Worm (Caenorhabditis elegans) whole organism, L1 larva: ENCODE measurements around the gene mtch-1.
A peak's percentile ranks its signal among the peaks of the same experiment; 100 is the strongest.

Source experiments
- C34B4.2 ChIP-seq: sonication (generic microtip); optimal IDR thresholded peaks from 2 replicates; lab custom pipeline; 2017; ENCODE audit warnings: mild to moderate bottlenecking, missing genetic modification characterization, missing compliant biosample characterization
- F16B12.6 ChIP-seq: fragments of 150-350 bp; optimal IDR thresholded peaks from 2 replicates; lab custom pipeline; 2014; ENCODE audit warnings: missing biosample characterization, missing genetic modification characterization
- aha-1 ChIP-seq: fragments of 150-350 bp; optimal IDR thresholded peaks from 2 replicates; lab custom pipeline; 2014; ENCODE audit warnings: missing biosample characterization, missing genetic modification characterization
- aly-2 ChIP-seq: fragments of 150-350 bp; optimal IDR thresholded peaks from 2 replicates; lab custom pipeline; 2014; ENCODE audit warnings: missing biosample characterization, missing genetic modification characterization
- ama-1 ChIP-seq: fragments of 150-350 bp; optimal IDR thresholded peaks from 2 replicates; lab custom pipeline; 2014
- ceh-63 ChIP-seq: fragments of 200-800 bp; sonication (Bioruptor generic); optimal IDR thresholded peaks from 2 replicates; lab custom pipeline; 2018; ENCODE audit warnings: mild to moderate bottlenecking, missing genetic modification characterization, missing compliant biosample characterization
- ceh-8 ChIP-seq: fragments of 200-800 bp; sonication (Bioruptor generic); optimal IDR thresholded peaks from 2 replicates; lab custom pipeline; 2018; ENCODE audit warnings: mild to moderate bottlenecking, missing genetic modification characterization, moderate library complexity, missing compliant biosample characterization
- ceh-82 ChIP-seq, 3 experiments: fragments of 150-350 bp in 1 of 3; sonication (generic microtip) in 2 of 3; optimal IDR thresholded peaks; 2 replicates each; lab custom pipeline; 2014 to 2017; ENCODE audit warnings: missing biosample characterization in 3 of 3, missing genetic modification characterization in 3 of 3
- ceh-88 ChIP-seq: fragments of 200-800 bp; sonication (Bioruptor generic); IDR thresholded peaks from 2 replicates; pipeline ENCODE4 v1.3.6; 2022; ENCODE audit warnings: missing genetic modification characterization, missing compliant biosample characterization
- ceh-90 ChIP-seq: sonication (generic microtip); optimal IDR thresholded peaks from 2 replicates; lab custom pipeline; 2016; ENCODE audit warnings: missing genetic modification characterization, missing compliant biosample characterization
- dsc-1 ChIP-seq: sonication (generic microtip); optimal IDR thresholded peaks from 2 replicates; lab custom pipeline; 2016; ENCODE audit warnings: mild to moderate bottlenecking, missing genetic modification characterization, missing compliant biosample characterization
- efl-1 ChIP-seq, 4 experiments: fragments of 150-350 bp; optimal IDR thresholded peaks in 3 of 4; peaks in 1 of 4; 1 replicate in 1 of 4; 2 replicates in 3 of 4; lab custom pipeline; 2014; ENCODE audit warnings: missing biosample characterization in 2 of 4, missing genetic modification characterization in 2 of 4, missing genetic modification reagents in 2 of 4
- egl-13 ChIP-seq: sonication (generic microtip); optimal IDR thresholded peaks from 2 replicates; lab custom pipeline; 2016; ENCODE audit warnings: missing genotype, missing genetic modification reagents, missing genetic modification characterization, missing compliant biosample characterization
- elt-2 ChIP-seq: sonication (generic microtip); optimal IDR thresholded peaks from 2 replicates; lab custom pipeline; 2016; ENCODE audit warnings: missing genetic modification characterization, mild to moderate bottlenecking, inconsistent platforms, missing compliant biosample characterization, missing genetic modification reagents
- elt-3 ChIP-seq, 6 experiments: fragments of 150-350 bp in 1 of 6; sonication (generic microtip); optimal IDR thresholded peaks; 2 replicates each; lab custom pipeline; 2017 to 2018; ENCODE audit warnings: missing biosample characterization in 6 of 6, missing genetic modification characterization in 6 of 6, inconsistent platforms in 1 of 6
- ets-5 ChIP-seq: fragments of 200-800 bp; sonication (Bioruptor generic); IDR thresholded peaks from 2 replicates; pipeline ENCODE4 v1.3.6; 2022; ENCODE audit warnings: missing genetic modification characterization, missing compliant biosample characterization
- fkh-10 ChIP-seq: sonication (generic microtip); optimal IDR thresholded peaks from 2 replicates; lab custom pipeline; 2017; ENCODE audit warnings: missing biosample characterization, missing genetic modification reagents, missing genetic modification characterization
- fkh-4 ChIP-seq: sonication (generic microtip); optimal IDR thresholded peaks from 2 replicates; lab custom pipeline; 2016; ENCODE audit warnings: missing compliant biosample characterization, missing genetic modification characterization, borderline replicate concordance
- hlh-17 ChIP-seq: fragments of 200-800 bp; sonication (Bioruptor generic); optimal IDR thresholded peaks from 2 replicates; lab custom pipeline; 2018; ENCODE audit warnings: missing genetic modification characterization, mild to moderate bottlenecking, missing compliant biosample characterization, moderate library complexity, borderline replicate concordance
- hlh-4 ChIP-seq: sonication (generic microtip); optimal IDR thresholded peaks from 2 replicates; lab custom pipeline; 2016; ENCODE audit warnings: mild to moderate bottlenecking, missing genetic modification characterization, missing compliant biosample characterization
- jun-1 ChIP-seq: fragments of 150-350 bp; optimal IDR thresholded peaks from 2 replicates; lab custom pipeline; 2014; ENCODE audit warnings: missing biosample characterization, missing genetic modification reagents, missing genetic modification characterization
- lin-13 ChIP-seq: fragments of 150-350 bp; optimal IDR thresholded peaks from 2 replicates; lab custom pipeline; 2014; ENCODE audit warnings: missing biosample characterization, missing genetic modification reagents, missing genetic modification characterization
- lin-14 ChIP-seq: fragments of 200-800 bp; sonication (Bioruptor generic); optimal IDR thresholded peaks from 2 replicates; lab custom pipeline; 2018; ENCODE audit warnings: mild to moderate bottlenecking, missing genetic modification characterization, moderate library complexity, missing compliant biosample characterization
- lin-15B ChIP-seq: fragments of 150-350 bp; sonication (generic microtip); optimal IDR thresholded peaks from 3 replicates; lab custom pipeline; 2014; ENCODE audit warnings: missing biosample characterization, missing genetic modification characterization
- lir-3 ChIP-seq: sonication (generic microtip); optimal IDR thresholded peaks from 2 replicates; lab custom pipeline; 2016; ENCODE audit warnings: mild to moderate bottlenecking, missing genetic modification characterization, moderate library complexity, missing compliant biosample characterization; ENCODE audit not compliant: poor library complexity
- mdl-1 ChIP-seq, 2 experiments: fragments of 150-350 bp; optimal IDR thresholded peaks; 2 replicates each; lab custom pipeline; 2014 to 2017; ENCODE audit warnings: missing biosample characterization in 2 of 2, missing genetic modification characterization in 2 of 2, inconsistent platforms in 1 of 2
- mef-2 ChIP-seq: fragments of 150-350 bp; optimal IDR thresholded peaks from 2 replicates; lab custom pipeline; 2014; ENCODE audit warnings: missing biosample characterization, missing genetic modification characterization
- nhr-11 ChIP-seq: fragments of 150-350 bp; optimal IDR thresholded peaks from 2 replicates; lab custom pipeline; 2014; ENCODE audit warnings: missing biosample characterization, missing genetic modification characterization
- nhr-12 ChIP-seq: sonication (generic microtip); optimal IDR thresholded peaks from 2 replicates; lab custom pipeline; 2017; ENCODE audit warnings: missing biosample characterization, missing genetic modification characterization
- nhr-19 ChIP-seq: fragments of 200-800 bp; sonication (Bioruptor generic); conservative IDR thresholded peaks from 2 replicates; pipeline ENCODE4 v1.3.6; 2022; ENCODE audit warnings: missing genetic modification characterization, missing compliant biosample characterization
- nhr-237 ChIP-seq: fragments of 150-350 bp; optimal IDR thresholded peaks from 2 replicates; lab custom pipeline; 2014; ENCODE audit warnings: missing biosample characterization, missing genetic modification characterization
- nhr-28 ChIP-seq: fragments of 150-350 bp; optimal IDR thresholded peaks from 2 replicates; lab custom pipeline; 2014; ENCODE audit warnings: missing biosample characterization, missing genetic modification characterization
- nhr-47 ChIP-seq: sonication (generic microtip); optimal IDR thresholded peaks from 2 replicates; lab custom pipeline; 2016; ENCODE audit warnings: mild to moderate bottlenecking, missing genetic modification characterization, moderate library complexity, missing compliant biosample characterization
- nhr-76 ChIP-seq: sonication (generic microtip); optimal IDR thresholded peaks from 2 replicates; lab custom pipeline; 2017; ENCODE audit warnings: missing biosample characterization, missing genetic modification characterization
- nhr-77 ChIP-seq: fragments of 150-350 bp; optimal IDR thresholded peaks from 2 replicates; lab custom pipeline; 2014; ENCODE audit warnings: missing biosample characterization, missing genetic modification characterization
- nhr-84 ChIP-seq: sonication (generic microtip); optimal IDR thresholded peaks from 2 replicates; lab custom pipeline; 2017; ENCODE audit warnings: missing biosample characterization, missing genetic modification characterization
- nhr-85 ChIP-seq: sonication (generic microtip); peaks from one replicate; lab custom pipeline; 2016; ENCODE audit warnings: missing genetic modification characterization, inconsistent platforms, missing compliant biosample characterization
- pag-3 ChIP-seq: sonication (generic microtip); optimal IDR thresholded peaks from 2 replicates; lab custom pipeline; 2017; ENCODE audit warnings: missing genetic modification characterization, mild to moderate bottlenecking, missing compliant biosample characterization, antibody characterized with exemption, borderline replicate concordance; ENCODE audit not compliant: insufficient read depth
- pax-3 ChIP-seq: fragments of 200-800 bp; sonication (Bioruptor generic); optimal IDR thresholded peaks from 2 replicates; lab custom pipeline; 2018; ENCODE audit warnings: mild to moderate bottlenecking, missing genetic modification characterization, moderate library complexity, missing compliant biosample characterization
- pqm-1 ChIP-seq: sonication (generic microtip); optimal IDR thresholded peaks from 3 replicates; lab custom pipeline; 2017; ENCODE audit warnings: missing biosample characterization, missing genetic modification characterization
- skn-1 ChIP-seq: fragments of 150-350 bp; optimal IDR thresholded peaks from 2 replicates; lab custom pipeline; 2014; ENCODE audit warnings: missing biosample characterization, missing genetic modification characterization
- snpc-4 ChIP-seq: fragments of 150-350 bp; optimal IDR thresholded peaks from 2 replicates; lab custom pipeline; 2014; ENCODE audit warnings: missing biosample characterization, missing genetic modification characterization
- snu-23 ChIP-seq: sonication (generic microtip); optimal IDR thresholded peaks from 2 replicates; lab custom pipeline; 2016; ENCODE audit warnings: missing genetic modification characterization, missing compliant biosample characterization
- sptf-1 ChIP-seq: fragments of 150-350 bp; optimal IDR thresholded peaks from 2 replicates; lab custom pipeline; 2014; ENCODE audit warnings: missing biosample characterization, missing genetic modification characterization
- sup-37 ChIP-seq: fragments of 200-800 bp; sonication (Bioruptor generic); optimal IDR thresholded peaks from 2 replicates; lab custom pipeline; 2018; ENCODE audit warnings: mild to moderate bottlenecking, missing genetic modification characterization, missing compliant biosample characterization
- swsn-7 ChIP-seq: sonication (generic microtip); optimal IDR thresholded peaks from 2 replicates; lab custom pipeline; 2016; ENCODE audit warnings: missing genetic modification characterization, missing compliant biosample characterization
- tbx-2 ChIP-seq: sonication (generic microtip); optimal IDR thresholded peaks from 2 replicates; lab custom pipeline; 2016; ENCODE audit warnings: missing genetic modification characterization, missing compliant biosample characterization
- unc-30 ChIP-seq: sonication (generic microtip); optimal IDR thresholded peaks from 2 replicates; lab custom pipeline; 2017; ENCODE audit warnings: missing biosample characterization, missing genetic modification characterization
- unc-98 ChIP-seq: fragments of 200-800 bp; sonication (Bioruptor generic); IDR thresholded peaks from 2 replicates; pipeline ENCODE4 v1.3.6; 2022; ENCODE audit warnings: missing genetic modification characterization, missing compliant biosample characterization
- vab-15 ChIP-seq: sonication (generic microtip); optimal IDR thresholded peaks from 2 replicates; lab custom pipeline; 2017; ENCODE audit warnings: missing genotype, mild to moderate bottlenecking, missing genetic modification characterization, missing compliant biosample characterization
- xbp-1 ChIP-seq: sonication (generic microtip); optimal IDR thresholded peaks from 2 replicates; lab custom pipeline; 2016; ENCODE audit warnings: missing genetic modification characterization, missing compliant biosample characterization
- zag-1 ChIP-seq: fragments of 150-350 bp; optimal IDR thresholded peaks from 2 replicates; lab custom pipeline; 2014; ENCODE audit warnings: missing biosample characterization, missing genetic modification characterization
- ztf-11 ChIP-seq, 2 experiments: sonication (generic microtip); optimal IDR thresholded peaks; 2 replicates each; lab custom pipeline; 2016 to 2017; ENCODE audit warnings: missing genetic modification characterization in 2 of 2, missing biosample characterization in 1 of 2, missing compliant biosample characterization in 1 of 2
- ztf-4 ChIP-seq: fragments of 150-350 bp; optimal IDR thresholded peaks from 2 replicates; lab custom pipeline; 2014; ENCODE audit warnings: missing biosample characterization, missing genetic modification characterization

Gene mtch-1

DNA sequence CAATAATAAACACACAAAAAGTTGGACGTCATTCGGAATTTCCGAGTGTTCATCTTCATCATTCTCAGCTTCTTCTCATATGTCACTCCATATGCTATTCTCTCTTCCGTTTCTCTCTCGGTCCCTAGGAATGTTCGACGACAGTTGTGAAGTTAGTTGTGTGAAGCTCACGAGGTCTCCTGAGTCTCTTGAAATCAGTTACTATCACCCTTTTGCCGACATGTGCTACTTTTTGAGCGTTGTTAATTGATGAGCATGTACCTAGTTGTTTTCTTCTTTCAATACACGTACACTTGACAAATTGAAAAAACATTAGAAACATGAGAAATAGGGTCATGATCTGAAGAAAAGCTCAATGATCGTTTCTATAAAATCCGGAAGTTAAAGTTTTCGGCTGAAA, 50.6 kb downstream of the mtch-1 start (continued):
- TF ChIP-seq nhr-84 (tag; lab: Kevin White, UChicago) (no peak), dsc-1 (no peak), hlh-4 (tag; lab: Kevin White, UChicago) (no peak), tbx-2 (tag; lab: Kevin White, UChicago) (peak; percentile 20), ceh-82 (tag; optimal IDR thresholded peaks at IDR 0.05; lab: Kevin White, UChicago) (no peak), ztf-4 (tag; lab: Kevin White, UChicago) (peak; percentile 68), nhr-12 (tag; lab: Kevin White, UChicago) (no peak), F16B12.6 (tag; lab: Kevin White, UChicago) (no peak), elt-3 (tag; optimal IDR thresholded peaks at IDR 0.05; lab: Kevin White, UChicago) (no peak), mdl-1 (tag; optimal IDR thresholded peaks at IDR 0.05; lab: Kevin White, UChicago) (peak in 1 of 2 experiments; percentile 58), lir-3 (tag; lab: Kevin White, UChicago) (peak; percentile 58), aha-1 (tag; lab: Kevin White, UChicago) (no peak), pax-3 (tag; lab: Kevin White, UChicago) (no peak), skn-1 (tag; lab: Kevin White, UChicago) (no peak), C34B4.2 (no peak), snu-23 (GFP tag; lab: Kevin White, UChicago) (peak; percentile 72), aly-2 (tag; lab: Kevin White, UChicago) (no peak), nhr-47 (tag; lab: Kevin White, UChicago) (peak; percentile 47), nhr-77 (tag; lab: Kevin White, UChicago) (no peak), fkh-10 (GFP tag; lab: Kevin White, UChicago) (no peak), efl-1 (optimal IDR thresholded peaks at IDR 0.05; lab: Kevin White, UChicago) (peak; percentile 16 to 41), efl-1 (GFP tag; optimal IDR thresholded peaks at IDR 0.05 in 1 of 2; lab: Kevin White, UChicago) (peak; percentile 0 to 2), ama-1 (lab: Kevin White, UChicago) (no peak), ceh-8 (no peak), egl-13 (no peak), snpc-4 (no peak), ceh-88 (GFP tag; lab: Robert Waterston, UW) (no peak), ceh-63 (GFP tag; lab: Kevin White, UChicago) (no peak), lin-14 (peak; percentile 92), jun-1 (tag; lab: Kevin White, UChicago) (no peak), nhr-11 (tag; lab: Kevin White, UChicago) (peak; percentile 62), mef-2 (tag; lab: Kevin White, UChicago) (peak; percentile 22), nhr-76 (tag; lab: Kevin White, UChicago) (no peak), ceh-90 (tag; lab: Kevin White, UChicago) (no peak), ztf-11 (tag; optimal IDR thresholded peaks at IDR 0.05; lab: Kevin White, UChicago) (no peak), hlh-17 (GFP tag; lab: Kevin White, UChicago) (no peak), sup-37 (GFP tag; lab: Kevin White, UChicago) (peak; percentile 29), lin-15B (no peak), pag-3 (tag; lab: Kevin White, UChicago) (no peak), nhr-28 (tag; lab: Kevin White, UChicago) (no peak), sptf-1 (no peak), swsn-7 (tag; lab: Kevin White, UChicago) (peak; percentile 36), nhr-19 (GFP tag; lab: Robert Waterston, UW) (peak; percentile 81), lin-13 (GFP tag; lab: Kevin White, UChicago) (no peak), zag-1 (tag; lab: Kevin White, UChicago) (no peak), nhr-85 (tag; lab: Kevin White, UChicago) (peak; percentile 14), xbp-1 (peak; percentile 33), nhr-237 (tag; lab: Kevin White, UChicago) (no peak), unc-30 (no peak), unc-98 (GFP tag; lab: Robert Waterston, UW) (no peak), pqm-1 (no peak), ets-5 (GFP tag; lab: Robert Waterston, UW) (no peak), fkh-4 (no peak), vab-15 (tag; lab: Kevin White, UChicago) (peak; percentile 79), elt-2 (tag; lab: Kevin White, UChicago) (no peak)
